Fruit fly (Drosophila melanogaster): ENCODE measurements around the gene CG14053.
A peak's percentile ranks its signal among the peaks of the same experiment; 100 is the strongest.

The CG14053 gene

dm6 chrX:2141854-2142216 is 51.9 kb downstream of the CG14053 start (continued):
- TF ChIP-seq fd3F (GFP tag; optimal IDR thresholded peaks at IDR 0.05) (peak; percentile 25), Gug (GFP tag; IDR thresholded peaks at IDR 0.05) (no peak), so (GFP tag; IDR thresholded peaks at IDR 0.05) (no peak), CG16815 (GFP tag; optimal IDR thresholded peaks at IDR 0.05) (no peak)
